Fruit fly (Drosophila melanogaster) whole organism, embryonic: Measurements from ENCODE around the gene ebd1.

Experiments used
- CG10321 ChIP-seq: fragments of 200-800 bp; sonication (Bioruptor generic); IDR thresholded peaks from 2 replicates; pipeline ENCODE4 v1.3.6; 2022; ENCODE audit warnings: missing biosample characterization, missing genetic modification characterization
- CG10462 ChIP-seq: fragments of 200-800 bp; sonication (Bioruptor generic); optimal IDR thresholded peaks from 2 replicates; lab custom pipeline; 2016; ENCODE audit warnings: missing biosample characterization, missing genetic modification characterization
- CG14014 ChIP-seq: fragments of 200-800 bp; sonication (Bioruptor generic); IDR thresholded peaks from 2 replicates; pipeline ENCODE4 v1.3.6; 2022; ENCODE audit warnings: missing biosample characterization, missing genetic modification characterization
- CG17829 ChIP-seq: fragments of 200-800 bp; optimal IDR thresholded peaks from 2 replicates; lab custom pipeline; 2019; ENCODE audit warnings: missing biosample characterization, mild to moderate bottlenecking, missing genetic modification characterization, moderate library complexity
- CG3838 ChIP-seq: fragments of 200-800 bp; sonication (Bioruptor generic); optimal IDR thresholded peaks from 3 replicates; lab custom pipeline; 2016; ENCODE audit warnings: missing biosample characterization, missing genetic modification characterization
- CG4360 ChIP-seq: fragments of 200-800 bp; sonication (Bioruptor generic); IDR thresholded peaks from 2 replicates; pipeline ENCODE4 v1.3.6; 2022; ENCODE audit warnings: missing biosample characterization, missing genetic modification characterization
- CG8359 ChIP-seq: fragments of 200-800 bp; sonication (Bioruptor generic); optimal IDR thresholded peaks from 2 replicates; lab custom pipeline; 2017; ENCODE audit warnings: missing biosample characterization, mild to moderate bottlenecking, missing genetic modification characterization, borderline replicate concordance
- lmd ChIP-seq: fragments of 200-800 bp; sonication (Bioruptor generic); IDR thresholded peaks from 2 replicates; pipeline ENCODE4 v1.3.6; 2022; ENCODE audit warnings: missing biosample characterization, missing genetic modification characterization
- slbo ChIP-seq: fragments of 200-800 bp; sonication (Bioruptor generic); IDR thresholded peaks from 2 replicates; pipeline ENCODE4 v1.3.6; 2022; ENCODE audit warnings: missing biosample characterization, missing genetic modification characterization
- toy ChIP-seq: fragments of 200-800 bp; sonication (Bioruptor generic); IDR thresholded peaks from 2 replicates; pipeline ENCODE4 v1.3.6; 2022; ENCODE audit warnings: missing biosample characterization, missing genetic modification characterization

DNA sequence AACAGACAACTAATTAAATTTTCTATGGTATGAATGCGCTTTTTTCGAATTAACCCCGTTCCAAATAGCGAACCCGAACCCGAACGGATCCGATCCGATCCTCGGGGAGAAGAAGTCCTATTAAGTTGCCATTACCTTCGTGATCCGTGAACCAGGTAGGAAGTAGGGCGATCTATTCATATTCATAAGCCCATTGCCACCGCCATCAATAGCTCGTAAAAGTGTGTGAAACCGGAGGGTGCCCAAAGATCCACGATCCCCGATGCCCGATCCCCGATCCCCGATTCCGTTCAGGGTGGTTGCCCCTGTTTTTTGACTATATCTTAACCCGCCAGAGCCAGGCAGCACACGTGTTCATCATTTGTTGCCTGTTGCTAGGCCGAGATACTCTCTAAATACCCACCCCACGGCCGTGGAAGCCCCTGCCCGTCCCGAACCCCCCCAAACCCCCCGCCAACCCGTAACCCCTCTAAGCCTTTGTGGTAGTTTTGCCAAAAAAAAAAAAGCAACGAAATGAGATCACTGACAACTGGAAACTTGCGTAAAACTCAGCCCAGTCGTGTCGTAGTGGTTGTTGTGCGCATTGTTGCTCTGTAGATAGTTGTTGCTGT is 39.8 kb downstream of the ebd1 start:
- TF ChIP-seq CG8359 (GFP tag; lab: Kevin White, UChicago), result no peak
- TF ChIP-seq slbo, result no peak
- no peak for TF ChIP-seq CG14014 (GFP tag; lab: Robert Waterston, UW)
- TF ChIP-seq CG10462 (GFP tag; lab: Kevin White, UChicago), result no peak
- no peak for TF ChIP-seq CG17829 (tag; lab: Kevin White, UChicago)
- no peak for TF ChIP-seq lmd
- TF ChIP-seq CG3838 (GFP tag; lab: Kevin White, UChicago), result no peak
- no peak for TF ChIP-seq CG4360 (GFP tag; lab: Robert Waterston, UW)
- no peak for TF ChIP-seq toy (GFP tag; lab: Robert Waterston, UW)
- TF ChIP-seq CG10321, result no peak
